Fruit fly (Drosophila melanogaster) whole organism, wandering third instar larva: ENCODE results near the gene Itpr.

Source experiments
- Dfd ChIP-seq: fragments of >200 bp; optimal IDR thresholded peaks from 2 replicates; lab custom pipeline; 2017; ENCODE audit warnings: missing biosample characterization, missing genetic modification characterization
- fru ChIP-seq: fragments of 200-800 bp; sonication (Bioruptor generic); optimal IDR thresholded peaks from 3 replicates; lab custom pipeline; 2016; ENCODE audit warnings: missing biosample characterization, mild to moderate bottlenecking, missing genetic modification characterization

DNA sequence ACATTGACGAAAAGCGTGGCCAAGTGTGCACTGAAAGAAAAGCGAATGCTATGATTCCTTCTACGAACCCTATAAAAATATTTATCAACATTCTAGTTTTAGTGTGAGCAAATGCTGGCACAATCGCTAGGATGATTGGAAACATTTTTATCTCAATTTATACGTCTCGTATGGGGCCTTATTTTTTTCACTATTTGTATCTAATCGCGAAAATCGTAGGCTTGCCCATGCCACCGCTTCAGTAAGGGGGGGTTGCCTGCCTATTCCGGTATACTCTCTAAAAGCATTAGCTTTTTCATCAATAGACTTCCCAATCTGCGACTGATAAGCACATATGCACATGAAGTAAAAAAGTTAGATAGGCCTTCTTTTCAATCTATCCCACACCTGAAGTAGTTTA is 48.7 kb downstream of the Itpr start:
- no peak for TF ChIP-seq fru (GFP tag; lab: Kevin White, UChicago)
- TF ChIP-seq Dfd (GFP tag; lab: Kevin White, UChicago): no peak
